Worm (Caenorhabditis elegans): ENCODE data around the gene F32D1.7.

F32D1.7 gene

ce11 chrV:4416710-4417109 lies 40.7 kb upstream of the F32D1.7 start, which contains the start of gene Y47D7A.18:
Gene Y47D7A.18 (minus strand): TSS chrV:4416810.
- no peak for TF ChIP-seq F57C9.4 (tag; optimal IDR thresholded peaks at IDR 0.05)
- TF ChIP-seq sptf-2 (GFP tag; optimal IDR thresholded peaks at IDR 0.05): no peak
- TF ChIP-seq egl-18 (GFP tag; IDR thresholded peaks at IDR 0.05): no peak
- no peak for TF ChIP-seq F37B4.10 (GFP tag; IDR thresholded peaks at IDR 0.05)
- TF ChIP-seq nhr-90 (tag; optimal IDR thresholded peaks at IDR 0.05): no peak
- TF ChIP-seq nhr-27 (tag; optimal IDR thresholded peaks at IDR 0.05): no peak
- no peak for TF ChIP-seq ceh-40 (GFP tag; IDR thresholded peaks at IDR 0.05)
- TF ChIP-seq snpc-1.3 (tag; optimal IDR thresholded peaks at IDR 0.05; ENCODE audit: insufficient read depth): no peak
- TF ChIP-seq madf-3 (GFP tag; IDR thresholded peaks at IDR 0.05): no peak
- TF ChIP-seq zim-3 (tag; optimal IDR thresholded peaks at IDR 0.05): no peak
- no peak for TF ChIP-seq dpl-1 (GFP tag; optimal IDR thresholded peaks at IDR 0.05)
- no peak for TF ChIP-seq ztf-22 (GFP tag; optimal IDR thresholded peaks at IDR 0.05)
- TF ChIP-seq K12H6.12 (tag; optimal IDR thresholded peaks at IDR 0.05): no peak
- no peak for TF ChIP-seq F23B12.7 (tag; optimal IDR thresholded peaks at IDR 0.05; ENCODE audit: insufficient read depth)
- no peak for TF ChIP-seq atf-7 (tag; optimal IDR thresholded peaks at IDR 0.05)
- TF ChIP-seq ztf-25 (GFP tag; IDR thresholded peaks at IDR 0.05): no peak
- no peak for TF ChIP-seq lsl-1 (GFP tag; optimal IDR thresholded peaks at IDR 0.05)
- no peak for TF ChIP-seq lag-1 (GFP tag; IDR thresholded peaks at IDR 0.05)
- no peak for TF ChIP-seq lsy-27 (tag; optimal IDR thresholded peaks at IDR 0.05; ENCODE audit: borderline replicate concordance, insufficient read depth)

- TF ChIP-seq unc-130 (GFP tag; optimal IDR thresholded peaks at IDR 0.05): no peak
- no peak for TF ChIP-seq let-607 (tag; optimal IDR thresholded peaks at IDR 0.05)
- TF ChIP-seq ceh-27 (GFP tag; optimal IDR thresholded peaks at IDR 0.05): no peak
- TF ChIP-seq pha-4 (tag; optimal IDR thresholded peaks at IDR 0.05): no peak
- no peak for TF ChIP-seq Y53G8AR.9 (GFP tag; conservative IDR thresholded peaks at IDR 0.05)
- no peak for TF ChIP-seq C17E4.6 (GFP tag; IDR thresholded peaks at IDR 0.05)
- TF ChIP-seq dpl-1 (GFP tag; optimal IDR thresholded peaks at IDR 0.05): no peak
- no peak for TF ChIP-seq hmg-20 (GFP tag; IDR thresholded peaks at IDR 0.05)
- TF ChIP-seq ama-1 (optimal IDR thresholded peaks at IDR 0.05): no peak
- TF ChIP-seq ama-1 (GFP tag; optimal IDR thresholded peaks at IDR 0.05): no peak
- no peak for TF ChIP-seq ceh-40 (GFP tag; IDR thresholded peaks at IDR 0.05)
- no peak for TF ChIP-seq egrh-3 (GFP tag; IDR thresholded peaks at IDR 0.05)
- TF ChIP-seq lir-1 (GFP tag; conservative IDR thresholded peaks at IDR 0.05): no peak
Measured at ce11 chrV:4414613-4415071, 38.7 kb upstream of the F32D1.7 start, which contains the start of gene grl-5. Gene grl-5 (minus strand): TSS chrV:4414663.

ce11 chrV:4411714-4412113 lies 35.7 kb upstream of the F32D1.7 start, which contains the start of gene Y47D7A.17:
Gene Y47D7A.17 (minus strand): TSS chrV:4411814.
- no peak for TF ChIP-seq F49E8.2 (tag; optimal IDR thresholded peaks at IDR 0.05; ENCODE audit: insufficient read depth)
- no peak for TF ChIP-seq F22D6.2 (tag; optimal IDR thresholded peaks at IDR 0.05)
- TF ChIP-seq tbx-9 (tag; optimal IDR thresholded peaks at IDR 0.05; ENCODE audit: borderline replicate concordance): no peak
- no peak for TF ChIP-seq aptf-2 (GFP tag; conservative IDR thresholded peaks at IDR 0.05)
- TF ChIP-seq pha-4 (tag; optimal IDR thresholded peaks at IDR 0.05): no peak
- no peak for TF ChIP-seq hrde-1 (tag; optimal IDR thresholded peaks at IDR 0.05; ENCODE audit: borderline replicate concordance)
- no peak for TF ChIP-seq T07F8.4 (tag; optimal IDR thresholded peaks at IDR 0.05)
